Fruit fly (Drosophila melanogaster) whole organism: Measurements from ENCODE around the gene PolD2.

ENCODE experiments used
- CG8478 ChIP-seq: fragments of >200 bp; optimal IDR thresholded peaks from 2 replicates; lab custom pipeline; 2018; ENCODE audit warnings: inconsistent platforms
- Dll ChIP-seq: fragments of >200 bp; optimal IDR thresholded peaks from 2 replicates; lab custom pipeline; 2017
- EcR ChIP-seq, 2 experiments: fragments of >200 bp; optimal IDR thresholded peaks; 2 replicates each; lab custom pipeline; 2017; ENCODE audit warnings: missing biosample characterization in 2 of 2, missing genetic modification characterization in 2 of 2, missing genetic modification reagents in 2 of 2
- pan ChIP-seq: fragments of >200 bp; optimal IDR thresholded peaks from 2 replicates; lab custom pipeline; 2017
- psq ChIP-seq: fragments of >200 bp; optimal IDR thresholded peaks from 2 replicates; lab custom pipeline; 2017
- usp ChIP-seq: fragments of >200 bp; optimal IDR thresholded peaks from 2 replicates; lab custom pipeline; 2017; ENCODE audit warnings: missing biosample characterization, missing genetic modification characterization, mixed read lengths

DNA sequence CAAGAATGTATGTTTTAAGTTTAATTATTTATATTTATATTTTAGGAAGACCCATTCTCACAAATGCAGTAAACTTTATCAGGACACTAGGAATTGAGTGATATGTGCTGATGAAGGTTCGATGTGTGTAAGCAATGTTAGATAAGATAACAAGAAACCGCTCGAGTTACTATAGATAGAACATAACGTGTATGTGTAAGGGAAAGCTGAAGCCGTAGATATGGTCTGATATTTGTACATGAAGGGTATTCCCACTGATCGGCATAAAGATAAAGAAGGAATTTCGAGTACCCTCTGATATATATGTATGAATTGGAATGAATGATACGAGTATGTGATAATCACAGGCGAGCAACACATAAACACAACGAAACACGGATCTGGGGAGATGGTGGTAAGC is 8.7 kb downstream of the PolD2 start:
- no peak for TF ChIP-seq pan
- no peak for TF ChIP-seq CG8478 (lab: Kevin White, UChicago)
- no peak for TF ChIP-seq usp (GFP tag; lab: Kevin White, UChicago)
- no peak for TF ChIP-seq psq
- TF ChIP-seq Dll (lab: Kevin White, UChicago): no peak
- TF ChIP-seq EcR (GFP tag; optimal IDR thresholded peaks at IDR 0.05; lab: Kevin White, UChicago): no peak
